Fruit fly (Drosophila melanogaster): Measurements from ENCODE around the gene grk.
A peak's percentile ranks its signal among the peaks of the same experiment; 100 is the strongest.

grk gene

dm6 chr2L:8399863-8400598 lies 33.4 kb downstream of the grk start, which contains the start of gene CG31898 (continued):
- no peak for TF ChIP-seq D19B (GFP tag; optimal IDR thresholded peaks at IDR 0.05)
- TF ChIP-seq hb (GFP tag; IDR thresholded peaks at IDR 0.05; ENCODE audit: partially characterized antibody): no peak
- no peak for TF ChIP-seq CG7556 (GFP tag; optimal IDR thresholded peaks at IDR 0.05)
- TF ChIP-seq HLH4C (GFP tag; IDR thresholded peaks at IDR 0.05; ENCODE audit: partially characterized antibody): peak; percentile 45; the same call in 1 of the 3 replicates
- TF ChIP-seq Sry-δ (GFP tag; optimal IDR thresholded peaks at IDR 0.05): no peak
- TF ChIP-seq CG4404 (GFP tag; IDR thresholded peaks at IDR 0.05): no peak
- no peak for TF ChIP-seq CG6254 (GFP tag; optimal IDR thresholded peaks at IDR 0.05)
- TF ChIP-seq CG17361 (GFP tag; IDR thresholded peaks at IDR 0.05): 0 out of 3 replicates have a peak, but pooled peaks have one; percentile 10
- TF ChIP-seq Dll (GFP tag; IDR thresholded peaks at IDR 0.05; ENCODE audit: partially characterized antibody): peak; percentile 52; the same call in 2 of the 4 replicates
- no peak for TF ChIP-seq salm (tag; optimal IDR thresholded peaks at IDR 0.05)
- peak; percentile 64 for TF ChIP-seq MBD-R2 (GFP tag; IDR thresholded peaks at IDR 0.05)
- TF ChIP-seq CG15479 (GFP tag; optimal IDR thresholded peaks at IDR 0.05): no peak
- no peak for TF ChIP-seq CG3847 (GFP tag; IDR thresholded peaks at IDR 0.05)
- TF ChIP-seq h (optimal IDR thresholded peaks at IDR 0.05): no peak
- no peak for TF ChIP-seq seq (GFP tag; IDR thresholded peaks at IDR 0.05)
- no peak for TF ChIP-seq CG9876 (GFP tag; optimal IDR thresholded peaks at IDR 0.05)
- TF ChIP-seq BEAF-32 (GFP tag; optimal IDR thresholded peaks at IDR 0.05): peak; percentile 34
- TF ChIP-seq Atf3 (GFP tag; optimal IDR thresholded peaks at IDR 0.05): no peak
- TF ChIP-seq Aef1 (GFP tag; IDR thresholded peaks at IDR 0.05): no peak
- TF ChIP-seq exex (tag; optimal IDR thresholded peaks at IDR 0.05): peak; percentile 34
- TF ChIP-seq Dref (GFP tag; IDR thresholded peaks at IDR 0.05): peak; percentile 78
- TF ChIP-seq bigmax (GFP tag; optimal IDR thresholded peaks at IDR 0.05): no peak
- no peak for TF ChIP-seq CG31441 (GFP tag; IDR thresholded peaks at IDR 0.05)
- TF ChIP-seq Hmx (GFP tag; optimal IDR thresholded peaks at IDR 0.05): no peak
- no peak for TF ChIP-seq CG13894 (tag; optimal IDR thresholded peaks at IDR 0.05)
- TF ChIP-seq CG11560 (tag; IDR thresholded peaks at IDR 0.05): peak; percentile 96
- no peak for TF ChIP-seq nerfin-1 (tag; optimal IDR thresholded peaks at IDR 0.05)
- no peak for TF ChIP-seq Hey (tag; optimal IDR thresholded peaks at IDR 0.05)
- TF ChIP-seq CG14710 (tag; optimal IDR thresholded peaks at IDR 0.05): peak; percentile 99
- TF ChIP-seq Scr (GFP tag; IDR thresholded peaks at IDR 0.05; ENCODE audit: partially characterized antibody): peak; percentile 41; the same call in 1 of the 2 replicates
- TF ChIP-seq lbe (GFP tag; optimal IDR thresholded peaks at IDR 0.05): peak; percentile 47
- TF ChIP-seq HLH3B (GFP tag; IDR thresholded peaks at IDR 0.05): no peak
- peak; percentile 31; the same call in 1 of the 2 replicates for TF ChIP-seq CG13287 (GFP tag; IDR thresholded peaks at IDR 0.05; ENCODE audit: partially characterized antibody)
- TF ChIP-seq az2 (GFP tag; optimal IDR thresholded peaks at IDR 0.05): no peak
- TF ChIP-seq CG17186 (GFP tag; optimal IDR thresholded peaks at IDR 0.05): no peak
- 0 out of 2 replicates have a peak, but pooled peaks have one; percentile 26 for TF ChIP-seq unc-4 (GFP tag; IDR thresholded peaks at IDR 0.05; ENCODE audit: partially characterized antibody)
- TF ChIP-seq Abd-B (GFP tag; optimal IDR thresholded peaks at IDR 0.05): no peak
- no peak for TF ChIP-seq CG10654 (GFP tag; optimal IDR thresholded peaks at IDR 0.05)
- no peak for TF ChIP-seq onecut (GFP tag; IDR thresholded peaks at IDR 0.05)
- no peak for TF ChIP-seq Hr78 (GFP tag; optimal IDR thresholded peaks at IDR 0.05)
- peak; percentile 1 for TF ChIP-seq CG12659 (GFP tag; optimal IDR thresholded peaks at IDR 0.05)
- peak; percentile 48; the same call in 1 of the 2 replicates for TF ChIP-seq nerfin-2 (GFP tag; IDR thresholded peaks at IDR 0.05; ENCODE audit: partially characterized antibody)
- TF ChIP-seq trem (tag; optimal IDR thresholded peaks at IDR 0.05): peak; percentile 21
- no peak for TF ChIP-seq al (GFP tag; IDR thresholded peaks at IDR 0.05)
- TF ChIP-seq CG2116 (GFP tag; optimal IDR thresholded peaks at IDR 0.05): peak; percentile 76
- no peak for TF ChIP-seq z (GFP tag; IDR thresholded peaks at IDR 0.05)
- no peak for TF ChIP-seq Atf6 (GFP tag; IDR thresholded peaks at IDR 0.05)
- no peak for TF ChIP-seq fd102C (GFP tag; optimal IDR thresholded peaks at IDR 0.05)
- TF ChIP-seq B-H1 (GFP tag; IDR thresholded peaks at IDR 0.05): no peak

Measured in whole organism, embryonic.